Fruit fly (Drosophila melanogaster) ovary, adult (tissue): ENCODE results near the gene usp.

Source experiments
- CG17801 ChIP-seq: fragments of 200-800 bp; optimal IDR thresholded peaks from 2 replicates; lab custom pipeline; 2019; ENCODE audit warnings: missing biosample characterization, mild to moderate bottlenecking, missing genetic modification characterization, moderate library complexity; ENCODE audit not compliant: partially characterized antibody

usp gene

dm6 chrX:2001057-2001456, 41.1 kb downstream of the usp start:
- TF ChIP-seq CG17801 (GFP tag; lab: Kevin White, UChicago): no peak

- no peak for TF ChIP-seq CG17801 (GFP tag; lab: Kevin White, UChicago)
Measured at dm6 chrX:1995653-1996052, 46.5 kb downstream of the usp start.

- TF ChIP-seq CG17801 (GFP tag; lab: Kevin White, UChicago): no peak
Measured at dm6 chrX:1994184-1994583, 47.9 kb downstream of the usp start.

- no peak for TF ChIP-seq CG17801 (GFP tag; lab: Kevin White, UChicago)
Measured at dm6 chrX:1991843-1992242, 50.3 kb downstream of the usp start.

dm6 chrX:1989981-1990380, 52.1 kb downstream of the usp start:
- TF ChIP-seq CG17801 (GFP tag; lab: Kevin White, UChicago): no peak
